Worm (Caenorhabditis elegans) whole organism, midembryonic: ENCODE data around the gene oac-37.

Experiments
- T22C8.4 ChIP-seq: fragments of 200-800 bp; sonication (Bioruptor generic); IDR thresholded peaks from 2 replicates; pipeline ENCODE4 v1.3.6; 2022; ENCODE audit warnings: missing genetic modification characterization, missing compliant biosample characterization
- cog-1 ChIP-seq: sonication (generic microtip); optimal IDR thresholded peaks from 2 replicates; lab custom pipeline; 2016; ENCODE audit warnings: missing genetic modification characterization, missing compliant biosample characterization
- flt-1 ChIP-seq: fragments of 200-800 bp; sonication (Bioruptor generic); IDR thresholded peaks from 2 replicates; pipeline ENCODE4 v1.3.6; 2022; ENCODE audit warnings: missing genetic modification characterization, missing compliant biosample characterization
- ref-1 ChIP-seq: fragments of 200-800 bp; sonication (Bioruptor generic); conservative IDR thresholded peaks from 2 replicates; pipeline ENCODE4 v1.3.6; 2022; ENCODE audit warnings: missing genetic modification reagents, missing genetic modification characterization, missing compliant biosample characterization
- tab-1 ChIP-seq: fragments of 200-800 bp; sonication (Bioruptor generic); IDR thresholded peaks from 2 replicates; pipeline ENCODE4 v1.3.6; 2022; ENCODE audit warnings: missing genetic modification characterization, missing compliant biosample characterization
- ztf-23 ChIP-seq: fragments of 200-800 bp; sonication (Bioruptor generic); IDR thresholded peaks from 2 replicates; pipeline ENCODE4 v1.3.6; 2022; ENCODE audit warnings: missing genetic modification reagents, missing genetic modification characterization, missing compliant biosample characterization

DNA sequence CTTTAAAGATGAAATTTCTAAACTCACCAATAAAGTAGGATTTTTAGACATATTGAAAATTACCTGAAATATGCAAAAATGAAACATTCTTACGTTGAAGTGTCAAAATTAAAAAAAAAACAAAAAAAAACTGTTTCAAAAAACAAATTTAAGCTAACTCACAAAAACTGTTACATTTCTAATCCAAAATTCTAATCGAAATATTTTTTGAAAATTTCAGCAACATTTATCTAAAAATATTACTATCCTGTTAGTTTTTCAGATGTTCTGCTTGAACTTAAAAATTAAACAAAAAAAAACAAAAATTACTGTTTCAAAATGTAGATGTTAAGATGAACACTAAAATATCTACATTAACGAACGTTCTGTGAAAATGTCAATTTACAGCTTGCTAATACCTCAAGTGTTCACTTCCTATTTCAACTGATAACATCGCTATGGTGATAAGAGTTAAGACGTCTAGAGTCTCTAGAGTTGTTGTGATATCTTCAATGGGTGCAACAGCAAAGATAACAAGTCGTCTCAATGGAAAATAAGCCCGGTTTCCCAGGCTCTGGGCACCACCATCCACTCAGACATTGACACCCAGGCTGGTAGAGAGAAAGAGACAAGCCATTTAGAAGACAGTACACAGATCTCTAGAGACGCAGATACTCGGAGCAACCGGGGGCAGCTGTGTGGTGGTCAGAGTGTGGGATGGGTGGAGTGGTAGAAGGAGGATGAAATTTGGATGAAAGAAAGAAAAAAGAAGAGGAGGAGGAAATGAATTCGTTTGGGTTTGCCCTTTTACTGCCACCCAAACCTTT lies 17.7 kb upstream of the oac-37 start, which contains the start of gene H12I19.115:
- TF ChIP-seq ref-1 (GFP tag; lab: Robert Waterston, UW) (no peak), cog-1 (tag; lab: Kevin White, UChicago) (no peak), ztf-23 (GFP tag; lab: Robert Waterston, UW) (no peak), T22C8.4 (GFP tag; lab: Robert Waterston, UW) (no peak), flt-1 (GFP tag; lab: Robert Waterston, UW) (no peak), tab-1 (GFP tag; lab: Robert Waterston, UW) (no peak)
